Worm (Caenorhabditis elegans) whole organism, early embryonic: ENCODE results near the gene C35D10.12.

ENCODE experiments used
- F13C5.2 ChIP-seq: sonication (generic microtip); optimal IDR thresholded peaks from 2 replicates; lab custom pipeline; 2017; ENCODE audit warnings: mild to moderate bottlenecking, missing genetic modification characterization, inconsistent platforms, missing compliant biosample characterization
- aly-1 ChIP-seq: sonication (generic microtip); optimal IDR thresholded peaks from 2 replicates; lab custom pipeline; 2016; ENCODE audit warnings: missing genetic modification characterization, missing compliant biosample characterization
- ama-1 ChIP-seq: fragments of 150-350 bp; optimal IDR thresholded peaks from 2 replicates; lab custom pipeline; 2014
- ceh-13 ChIP-seq: fragments of 200-800 bp; sonication (Bioruptor generic); optimal IDR thresholded peaks from 2 replicates; lab custom pipeline; 2018; ENCODE audit warnings: mild to moderate bottlenecking, missing genetic modification characterization, missing compliant biosample characterization
- ceh-36 ChIP-seq: sonication (generic microtip); optimal IDR thresholded peaks from 2 replicates; lab custom pipeline; 2016; ENCODE audit warnings: missing genetic modification characterization, inconsistent platforms, missing compliant biosample characterization
- ets-7 ChIP-seq: sonication (generic microtip); optimal IDR thresholded peaks from 2 replicates; lab custom pipeline; 2016; ENCODE audit warnings: missing genotype, missing genetic modification characterization, missing compliant biosample characterization
- flt-1 ChIP-seq: fragments of 200-800 bp; sonication (Bioruptor generic); IDR thresholded peaks from 2 replicates; pipeline ENCODE4 v1.3.6; 2022; ENCODE audit warnings: missing genetic modification characterization, missing compliant biosample characterization
- hmg-4 ChIP-seq: fragments of 200-800 bp; sonication (Bioruptor generic); optimal IDR thresholded peaks from 2 replicates; lab custom pipeline; 2018; ENCODE audit warnings: mild to moderate bottlenecking, missing genetic modification characterization, missing compliant biosample characterization
- pes-1 ChIP-seq: fragments of 200-800 bp; sonication (Bioruptor generic); IDR thresholded peaks from 2 replicates; pipeline ENCODE4 v1.3.6; 2022; ENCODE audit warnings: missing genetic modification reagents, missing genetic modification characterization, missing compliant biosample characterization
- scrt-1 ChIP-seq: fragments of 200-800 bp; sonication (Bioruptor generic); IDR thresholded peaks from 2 replicates; pipeline ENCODE4 v1.3.6; 2022; ENCODE audit warnings: missing genetic modification characterization, missing compliant biosample characterization
- sea-1 ChIP-seq: fragments of 200-800 bp; sonication (Bioruptor generic); conservative IDR thresholded peaks from 2 replicates; pipeline ENCODE4 v1.3.6; 2022; ENCODE audit warnings: missing genetic modification characterization, missing compliant biosample characterization
- tbx-37 ChIP-seq: fragments of 200-800 bp; sonication (Bioruptor generic); conservative IDR thresholded peaks from 2 replicates; pipeline ENCODE4 v1.3.6; 2022; ENCODE audit warnings: missing genetic modification reagents, missing genetic modification characterization, missing compliant biosample characterization
- tra-4 ChIP-seq: sonication (generic microtip); optimal IDR thresholded peaks from 2 replicates; lab custom pipeline; 2017; ENCODE audit warnings: missing genetic modification characterization, missing compliant biosample characterization

- TF ChIP-seq hmg-4 (GFP tag; lab: Kevin White, UChicago) (no peak), ama-1 (lab: Kevin White, UChicago) (no peak), sea-1 (no peak), tra-4 (tag; lab: Kevin White, UChicago) (no peak), ceh-13 (GFP tag; lab: Kevin White, UChicago) (no peak), pes-1 (GFP tag; lab: Robert Waterston, UW) (no peak), aly-1 (tag; lab: Kevin White, UChicago) (no peak), flt-1 (GFP tag; lab: Robert Waterston, UW) (no peak), F13C5.2 (tag; lab: Kevin White, UChicago) (no peak), tbx-37 (GFP tag; lab: Robert Waterston, UW) (no peak), scrt-1 (GFP tag; lab: Robert Waterston, UW) (no peak), ceh-36 (no peak), ets-7 (no peak)
Measured at ce11 chrIII:4842173-4842572, 32.4 kb downstream of the C35D10.12 start, which contains the start of gene clec-156.
